Worm (Caenorhabditis elegans) whole organism, young adult: ENCODE results near the gene pam-1.

Experiments used
- B0019.2 ChIP-seq: fragments of 200-800 bp; sonication (Bioruptor generic); conservative IDR thresholded peaks from 2 replicates; pipeline ENCODE4 v1.3.6; 2022; ENCODE audit warnings: missing genetic modification reagents, missing genetic modification characterization, missing compliant biosample characterization
- B0261.1 ChIP-seq: sonication (generic microtip); optimal IDR thresholded peaks from 2 replicates; lab custom pipeline; 2016; ENCODE audit warnings: mild to moderate bottlenecking, missing genetic modification characterization, moderate library complexity, missing compliant biosample characterization
- B0336.3 ChIP-seq: fragments of 200-800 bp; sonication (Bioruptor generic); IDR thresholded peaks from 2 replicates; pipeline ENCODE4 v1.3.6; 2022; ENCODE audit warnings: missing genetic modification characterization, missing compliant biosample characterization
- C06A6.2 ChIP-seq: fragments of 200-800 bp; sonication (Bioruptor generic); conservative IDR thresholded peaks from 2 replicates; pipeline ENCODE4 v1.3.6; 2022; ENCODE audit warnings: missing genetic modification characterization, missing compliant biosample characterization
- D2030.7 ChIP-seq: fragments of 200-800 bp; sonication (Bioruptor generic); IDR thresholded peaks from 2 replicates; pipeline ENCODE4 v1.3.6; 2022; ENCODE audit warnings: missing genetic modification reagents, missing genetic modification characterization, missing compliant biosample characterization
- F39B2.1 ChIP-seq: fragments of 200-800 bp; sonication (Bioruptor generic); IDR thresholded peaks from 2 replicates; pipeline ENCODE4 v1.3.6; 2022; ENCODE audit warnings: missing genetic modification reagents, missing genetic modification characterization, missing compliant biosample characterization
- F55B11.4 ChIP-seq: sonication (generic microtip); optimal IDR thresholded peaks from 2 replicates; lab custom pipeline; 2016; ENCODE audit warnings: missing compliant biosample characterization, missing genetic modification characterization, borderline replicate concordance; ENCODE audit not compliant: insufficient read depth
- T07F8.4 ChIP-seq: sonication (generic microtip); optimal IDR thresholded peaks from 2 replicates; lab custom pipeline; 2016; ENCODE audit warnings: mild to moderate bottlenecking, missing genetic modification characterization, moderate library complexity, missing compliant biosample characterization
- T26A5.8 ChIP-seq: sonication (generic microtip); optimal IDR thresholded peaks from 2 replicates; lab custom pipeline; 2016; ENCODE audit warnings: missing genetic modification characterization, missing compliant biosample characterization
- Y53F4B.3 ChIP-seq: fragments of 200-800 bp; sonication (Bioruptor generic); IDR thresholded peaks from 2 replicates; pipeline ENCODE4 v1.3.6; 2022; ENCODE audit warnings: missing genetic modification reagents, missing genetic modification characterization, missing compliant biosample characterization
- Y67H2A.10 ChIP-seq: fragments of 200-800 bp; sonication (Bioruptor generic); conservative IDR thresholded peaks from 2 replicates; pipeline ENCODE4 v1.3.6; 2022; ENCODE audit warnings: missing genetic modification reagents, missing genetic modification characterization, missing compliant biosample characterization
- Y79H2A.3 ChIP-seq: fragments of 200-800 bp; sonication (Bioruptor generic); conservative IDR thresholded peaks from 2 replicates; pipeline ENCODE4 v1.3.6; 2022; ENCODE audit warnings: missing genetic modification reagents, missing genetic modification characterization, missing compliant biosample characterization
- bed-1 ChIP-seq: fragments of 200-800 bp; sonication (Bioruptor generic); IDR thresholded peaks from 2 replicates; pipeline ENCODE4 v1.3.6; 2022; ENCODE audit warnings: missing genetic modification reagents, missing genetic modification characterization, missing compliant biosample characterization
- cebp-1 ChIP-seq, 2 experiments: fragments of 200-800 bp in 1 of 2; sonication (Bioruptor generic) in 1 of 2; sonication (generic microtip) in 1 of 2; IDR thresholded peaks in 1 of 2; optimal IDR thresholded peaks in 1 of 2; 2 replicates each; pipeline versions ENCODE4 v1.3.6 to Lab custom; 2017 to 2022; ENCODE audit warnings: missing compliant biosample characterization in 2 of 2, missing genetic modification characterization in 2 of 2, mild to moderate bottlenecking in 1 of 2, missing genetic modification reagents in 1 of 2, moderate library complexity in 1 of 2
- cebp-2 ChIP-seq: fragments of 200-800 bp; sonication (Bioruptor generic); IDR thresholded peaks from 2 replicates; pipeline ENCODE4 v1.3.6; 2022; ENCODE audit warnings: missing genetic modification characterization, missing compliant biosample characterization
- chd-7 ChIP-seq: sonication (generic microtip); optimal IDR thresholded peaks from 2 replicates; lab custom pipeline; 2016; ENCODE audit warnings: mild to moderate bottlenecking, missing genetic modification characterization, moderate library complexity, missing compliant biosample characterization
- die-1 ChIP-seq: sonication (generic microtip); optimal IDR thresholded peaks from 2 replicates; lab custom pipeline; 2016; ENCODE audit warnings: missing genotype, mild to moderate bottlenecking, missing genetic modification characterization, missing compliant biosample characterization
- dox-1 ChIP-seq: fragments of 200-800 bp; sonication (Bioruptor generic); IDR thresholded peaks from 2 replicates; pipeline ENCODE4 v1.3.6; 2022; ENCODE audit warnings: missing genetic modification reagents, missing genetic modification characterization, missing compliant biosample characterization
- ets-4 ChIP-seq: fragments of 200-800 bp; sonication (Bioruptor generic); optimal IDR thresholded peaks from 2 replicates; lab custom pipeline; 2018; ENCODE audit warnings: mild to moderate bottlenecking, missing genetic modification characterization, missing compliant biosample characterization
- gei-17 ChIP-seq: fragments of 200-800 bp; sonication (Bioruptor generic); optimal IDR thresholded peaks from 2 replicates; lab custom pipeline; 2018; ENCODE audit warnings: mild to moderate bottlenecking, missing genetic modification characterization, missing compliant biosample characterization
- hlh-26 ChIP-seq: fragments of 200-800 bp; sonication (Bioruptor generic); conservative IDR thresholded peaks from 2 replicates; pipeline ENCODE4 v1.3.6; 2022; ENCODE audit warnings: missing genetic modification reagents, missing genetic modification characterization, missing compliant biosample characterization
- hmg-20 ChIP-seq: fragments of 200-800 bp; sonication (Bioruptor generic); IDR thresholded peaks from 2 replicates; pipeline ENCODE4 v1.3.6; 2022; ENCODE audit warnings: missing genetic modification reagents, missing genetic modification characterization, missing compliant biosample characterization
- hsf-1 ChIP-seq: fragments of 200-800 bp; sonication (Bioruptor generic); IDR thresholded peaks from 2 replicates; pipeline ENCODE4 v1.3.6; 2022; ENCODE audit warnings: missing genetic modification reagents, missing genetic modification characterization, missing compliant biosample characterization
- lsl-1 ChIP-seq: fragments of 200-800 bp; sonication (Bioruptor generic); optimal IDR thresholded peaks from 2 replicates; lab custom pipeline; 2018; ENCODE audit warnings: mild to moderate bottlenecking, missing genetic modification characterization, moderate library complexity, missing compliant biosample characterization
- lsy-27 ChIP-seq: sonication (generic microtip); optimal IDR thresholded peaks from 2 replicates; lab custom pipeline; 2017; ENCODE audit warnings: missing genetic modification characterization, mild to moderate bottlenecking, missing compliant biosample characterization, antibody characterized with exemption, missing genotype, borderline replicate concordance; ENCODE audit not compliant: insufficient read depth
- madf-8 ChIP-seq: fragments of 200-800 bp; sonication (Bioruptor generic); conservative IDR thresholded peaks from 2 replicates; pipeline ENCODE4 v1.3.6; 2022; ENCODE audit warnings: missing genetic modification reagents, missing genetic modification characterization, missing compliant biosample characterization
- nhr-120 ChIP-seq: fragments of 200-800 bp; sonication (Bioruptor generic); IDR thresholded peaks from 2 replicates; pipeline ENCODE4 v1.3.6; 2022; ENCODE audit warnings: missing genetic modification characterization, missing compliant biosample characterization
- nhr-179 ChIP-seq: sonication (generic microtip); optimal IDR thresholded peaks from 2 replicates; lab custom pipeline; 2016; ENCODE audit warnings: mild to moderate bottlenecking, missing genetic modification characterization, missing compliant biosample characterization
- repo-1 ChIP-seq: sonication (generic microtip); optimal IDR thresholded peaks from 2 replicates; lab custom pipeline; 2017; ENCODE audit warnings: mild to moderate bottlenecking, missing genetic modification characterization, missing compliant biosample characterization
- tbx-9 ChIP-seq: sonication (generic microtip); optimal IDR thresholded peaks from 2 replicates; lab custom pipeline; 2016; ENCODE audit warnings: borderline replicate concordance, missing genetic modification characterization, inconsistent platforms, missing compliant biosample characterization

pam-1 gene

DNA sequence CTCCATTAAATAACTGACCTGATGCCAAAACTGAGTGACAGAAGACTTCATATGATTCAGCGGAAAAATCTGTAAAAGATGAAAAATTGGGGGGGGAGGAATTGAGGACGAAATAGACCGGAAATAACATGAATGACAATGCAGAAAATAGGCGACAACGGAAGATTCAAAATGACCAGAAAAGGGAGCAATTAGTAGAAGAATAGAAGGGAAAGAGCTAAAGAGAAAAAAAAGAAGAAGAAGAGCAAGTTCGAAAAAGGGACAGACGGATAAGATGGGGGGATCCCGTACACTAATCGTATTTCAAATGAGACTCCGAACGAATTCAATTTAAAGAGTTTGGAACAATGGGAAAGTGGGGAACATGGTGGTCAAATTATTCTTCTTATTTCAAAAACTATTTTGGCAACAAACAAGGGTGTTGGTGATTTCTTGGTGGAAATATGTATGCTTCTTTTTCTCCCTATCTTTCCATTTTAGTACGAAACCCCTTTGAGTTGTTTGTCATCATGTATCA, 8.1 kb downstream of the pam-1 start, which contains the start of gene R05G6.10:
R05G6.10 (minus strand) TSS at position 51 of the 517 bp plus-strand sequence.
- no peak for TF ChIP-seq F39B2.1 (GFP tag; lab: Robert Waterston, UW)
- TF ChIP-seq Y79H2A.3, result no peak
- TF ChIP-seq die-1, result no peak
- TF ChIP-seq D2030.7, result no peak
- TF ChIP-seq dox-1 (GFP tag; lab: Robert Waterston, UW), result no peak
- no peak for TF ChIP-seq T07F8.4 (tag; lab: Kevin White, UChicago)
- TF ChIP-seq nhr-120, result no peak

DNA sequence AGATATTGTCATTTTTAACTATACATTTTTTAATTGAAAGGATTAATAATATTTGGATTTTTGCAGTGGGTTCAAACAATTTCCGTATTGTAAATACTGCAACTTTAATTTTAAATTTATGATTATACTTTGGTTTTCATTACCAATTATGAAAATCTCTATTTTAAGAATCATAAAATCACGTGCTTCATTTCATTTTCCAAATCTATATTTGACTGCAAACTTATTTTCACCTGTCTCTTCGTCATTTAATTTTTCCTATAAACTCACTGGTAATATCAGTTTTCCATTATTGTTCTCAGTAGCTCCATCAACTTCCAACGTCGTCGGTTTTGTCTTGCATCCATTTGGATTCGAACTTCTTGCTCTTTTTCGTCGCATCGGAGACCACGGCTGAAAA, 18.3 kb downstream of the pam-1 start, which contains the start of gene R05G6.1:
R05G6.1 (plus strand) TSS at position 301 of the 400 bp plus-strand sequence.
- no peak for TF ChIP-seq lsy-27 (tag; lab: Kevin White, UChicago)

DNA sequence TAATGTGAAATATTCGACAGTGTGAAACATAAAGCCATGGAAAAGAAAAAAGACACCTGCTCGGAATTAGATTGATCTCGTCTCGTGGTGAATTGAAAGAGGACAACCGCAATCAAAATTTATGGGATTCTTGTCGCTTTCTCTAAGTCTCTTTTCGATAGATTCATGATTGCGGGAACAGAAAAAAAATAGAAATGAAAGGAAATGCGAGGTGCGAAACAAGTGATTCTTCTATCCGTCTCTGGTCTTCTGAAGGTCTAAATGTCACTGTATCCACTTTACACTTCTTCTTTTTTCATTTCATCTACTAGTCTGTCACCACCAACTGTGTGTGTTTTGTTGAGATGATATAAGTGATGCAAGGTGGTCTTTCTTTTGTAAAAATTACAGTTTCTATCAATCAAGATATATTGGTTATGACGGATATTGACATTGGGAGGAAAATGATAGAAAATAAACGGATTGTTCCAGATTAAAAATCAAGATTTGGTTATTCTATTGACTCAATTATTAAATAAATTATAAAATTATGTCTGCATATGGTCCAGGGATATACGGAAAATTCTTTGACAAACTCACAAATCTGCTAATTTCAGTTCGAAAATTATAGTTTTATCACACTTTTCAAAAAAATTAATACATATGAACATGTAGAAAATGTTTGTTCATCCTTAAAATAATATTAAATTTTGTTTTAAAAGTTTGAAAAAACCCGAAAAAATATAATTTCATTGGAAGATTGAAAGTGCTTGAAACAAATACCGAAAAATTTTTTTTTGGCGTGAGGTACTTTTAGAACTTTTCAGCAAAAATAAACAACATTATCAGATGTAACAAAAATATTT, 20.2 kb downstream of the pam-1 start:
- TF ChIP-seq hmg-20 (GFP tag; lab: Robert Waterston, UW) (no peak), F55B11.4 (tag; lab: Kevin White, UChicago) (no peak), lsl-1 (GFP tag; lab: Kevin White, UChicago) (no peak), ets-4 (GFP tag; lab: Kevin White, UChicago) (no peak), T26A5.8 (no peak), chd-7 (tag; lab: Kevin White, UChicago) (no peak), cebp-2 (GFP tag; lab: Robert Waterston, UW) (no peak), cebp-1 (GFP tag; IDR thresholded peaks at IDR 0.05; lab: Robert Waterston, UW) (no peak), cebp-1 (tag; optimal IDR thresholded peaks at IDR 0.05; lab: Kevin White, UChicago) (no peak), madf-8 (no peak), Y53F4B.3 (no peak), hsf-1 (no peak), D2030.7 (no peak), C06A6.2 (no peak), Y79H2A.3 (no peak), nhr-179 (tag; lab: Kevin White, UChicago) (no peak)

DNA sequence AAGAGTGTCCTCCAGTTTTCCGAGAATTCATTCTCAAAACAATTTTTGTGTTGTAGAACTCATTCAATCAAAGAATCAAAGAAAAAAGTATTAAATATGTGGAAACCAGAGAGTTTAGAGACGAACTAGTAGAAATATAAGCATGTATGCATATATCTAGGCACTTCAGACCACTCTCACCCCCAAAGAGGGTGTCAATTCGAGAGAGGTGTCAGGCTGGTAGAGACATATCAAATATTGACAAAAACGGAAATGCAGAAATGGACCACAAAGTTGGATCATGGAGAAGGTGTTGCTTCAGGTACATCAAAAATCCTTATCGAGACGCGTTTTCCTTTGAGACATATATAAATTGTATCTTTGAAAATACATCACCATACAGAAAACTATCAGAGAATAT, 26.9 kb downstream of the pam-1 start:
- no peak for TF ChIP-seq B0261.1 (tag; lab: Kevin White, UChicago)
- TF ChIP-seq B0019.2 (GFP tag; lab: Robert Waterston, UW), result no peak
- TF ChIP-seq bed-1, result no peak

DNA sequence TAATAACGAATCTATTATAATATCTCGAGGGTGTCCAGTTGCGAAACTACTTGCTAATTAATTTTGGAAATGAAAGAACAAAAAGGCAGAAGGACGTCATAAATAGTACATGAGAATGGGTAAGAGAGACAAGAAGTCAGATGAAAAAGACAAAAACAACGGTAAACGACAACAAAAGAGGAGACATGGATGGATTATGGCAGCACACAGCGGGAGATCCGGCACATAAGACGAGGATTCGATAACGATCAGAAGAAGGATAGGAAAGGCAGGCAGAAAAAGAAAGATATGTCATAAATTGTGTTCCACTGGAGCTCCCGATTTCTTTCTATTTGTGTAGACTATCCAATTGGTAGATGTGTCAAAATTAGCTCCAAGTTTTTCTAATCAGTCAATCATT, 29.0 kb downstream of the pam-1 start:
- TF ChIP-seq repo-1 (tag; lab: Kevin White, UChicago) (no peak), tbx-9 (tag; lab: Kevin White, UChicago) (no peak), lsl-1 (GFP tag; lab: Kevin White, UChicago) (no peak), B0336.3 (GFP tag; lab: Robert Waterston, UW) (no peak), Y67H2A.10 (GFP tag; lab: Robert Waterston, UW) (no peak), gei-17 (GFP tag; lab: Kevin White, UChicago) (no peak), hlh-26 (GFP tag; lab: Robert Waterston, UW) (no peak)
- TF ChIP-seq, all 124 proteins: peak for 0
